Fruit fly (Drosophila melanogaster) whole organism, embryonic: ENCODE measurements around the gene CG15353.

Experiments
- Bdp1 ChIP-seq: fragments of 200-800 bp; sonication (Bioruptor generic); optimal IDR thresholded peaks from 3 replicates; lab custom pipeline; 2016; ENCODE audit warnings: missing biosample characterization, missing genetic modification characterization
- Bgb ChIP-seq: fragments of 200-800 bp; sonication (Bioruptor generic); IDR thresholded peaks from 2 replicates; pipeline ENCODE4 v1.3.6; 2022; ENCODE audit warnings: missing biosample characterization, missing genetic modification characterization; ENCODE audit not compliant: partially characterized antibody
- BtbVII ChIP-seq: fragments of 200-800 bp; sonication (Bioruptor generic); optimal IDR thresholded peaks from 3 replicates; lab custom pipeline; 2017; ENCODE audit warnings: missing biosample characterization, mild to moderate bottlenecking, missing genetic modification characterization
- Bteb2 ChIP-seq: fragments of 200-800 bp; sonication (Bioruptor generic); optimal IDR thresholded peaks from 2 replicates; lab custom pipeline; 2016; ENCODE audit warnings: missing biosample characterization, missing genetic modification characterization
- CG1024 ChIP-seq: fragments of 200-800 bp; sonication (Bioruptor generic); IDR thresholded peaks from 2 replicates; pipeline ENCODE4 v1.3.6; 2022; ENCODE audit warnings: missing biosample characterization, missing genetic modification characterization
- CG10431 ChIP-seq: fragments of 200-800 bp; sonication (Bioruptor generic); optimal IDR thresholded peaks from 3 replicates; lab custom pipeline; 2018; ENCODE audit warnings: missing biosample characterization, mild to moderate bottlenecking, missing genetic modification characterization
- CG10462 ChIP-seq: fragments of 200-800 bp; sonication (Bioruptor generic); optimal IDR thresholded peaks from 2 replicates; lab custom pipeline; 2016; ENCODE audit warnings: missing biosample characterization, missing genetic modification characterization
- CG10979 ChIP-seq: fragments of 200-800 bp; sonication (Bioruptor generic); optimal IDR thresholded peaks from 2 replicates; lab custom pipeline; 2018; ENCODE audit warnings: missing biosample characterization, mild to moderate bottlenecking, missing genetic modification characterization, moderate library complexity
- CG12155 ChIP-seq: fragments of 200-800 bp; sonication (Bioruptor generic); optimal IDR thresholded peaks from 3 replicates; lab custom pipeline; 2016; ENCODE audit warnings: missing biosample characterization, missing genetic modification characterization
- CG12299 ChIP-seq: fragments of 200-800 bp; sonication (Bioruptor generic); optimal IDR thresholded peaks from 2 replicates; lab custom pipeline; 2018; ENCODE audit warnings: missing biosample characterization, mild to moderate bottlenecking, missing genetic modification characterization
- CG13123 ChIP-seq: fragments of 200-800 bp; sonication (Bioruptor generic); optimal IDR thresholded peaks from 2 replicates; lab custom pipeline; 2016; ENCODE audit warnings: missing biosample characterization, missing genetic modification characterization
- CG14860 ChIP-seq: fragments of 200-800 bp; sonication (Bioruptor generic); IDR thresholded peaks from 3 replicates; pipeline ENCODE4 v1.3.6; 2022; ENCODE audit warnings: missing biosample characterization, missing genetic modification characterization; ENCODE audit not compliant: partially characterized antibody
- CG1603 ChIP-seq: fragments of 200-800 bp; sonication (Bioruptor generic); optimal IDR thresholded peaks from 2 replicates; lab custom pipeline; 2019; ENCODE audit warnings: missing biosample characterization, mild to moderate bottlenecking, missing genetic modification characterization, moderate library complexity
- CG17359 ChIP-seq: fragments of 200-800 bp; sonication (Bioruptor generic); optimal IDR thresholded peaks from 3 replicates; lab custom pipeline; 2018; ENCODE audit warnings: missing biosample characterization, mild to moderate bottlenecking, missing genetic modification characterization, moderate library complexity
- CG17829 ChIP-seq: fragments of 200-800 bp; optimal IDR thresholded peaks from 2 replicates; lab custom pipeline; 2019; ENCODE audit warnings: missing biosample characterization, mild to moderate bottlenecking, missing genetic modification characterization, moderate library complexity
- CG30431 ChIP-seq: fragments of 200-800 bp; sonication (Bioruptor generic); optimal IDR thresholded peaks from 2 replicates; lab custom pipeline; 2017; ENCODE audit warnings: missing biosample characterization, missing genetic modification characterization
- CG34224 ChIP-seq: fragments of 200-800 bp; sonication (Bioruptor generic); IDR thresholded peaks from 3 replicates; pipeline ENCODE4 v1.3.6; 2022; ENCODE audit warnings: missing biosample characterization, missing genetic modification characterization; ENCODE audit not compliant: partially characterized antibody
- CG3838 ChIP-seq: fragments of 200-800 bp; sonication (Bioruptor generic); optimal IDR thresholded peaks from 3 replicates; lab custom pipeline; 2016; ENCODE audit warnings: missing biosample characterization, missing genetic modification characterization
- CG42726 ChIP-seq: fragments of 200-800 bp; sonication (Bioruptor generic); IDR thresholded peaks from 2 replicates; pipeline ENCODE4 v1.3.6; 2022; ENCODE audit warnings: missing biosample characterization, missing genetic modification characterization; ENCODE audit not compliant: partially characterized antibody
- CG6791 ChIP-seq: fragments of 200-800 bp; sonication (Bioruptor generic); IDR thresholded peaks from 3 replicates; pipeline ENCODE4 v1.3.6; 2022; ENCODE audit warnings: missing biosample characterization, missing genetic modification characterization; ENCODE audit not compliant: partially characterized antibody
- CG6813 ChIP-seq: fragments of 200-800 bp; sonication (Bioruptor generic); optimal IDR thresholded peaks from 2 replicates; lab custom pipeline; 2017; ENCODE audit warnings: missing biosample characterization, missing genetic modification characterization, mild to moderate bottlenecking, moderate library complexity, missing genetic modification reagents
- CG7963 ChIP-seq: fragments of 200-800 bp; sonication (Bioruptor generic); IDR thresholded peaks from 3 replicates; pipeline ENCODE4 v1.3.6; 2022; ENCODE audit warnings: missing biosample characterization, missing genetic modification characterization; ENCODE audit not compliant: partially characterized antibody
- CG8765 ChIP-seq: fragments of 200-800 bp; sonication (Bioruptor generic); IDR thresholded peaks from 2 replicates; pipeline ENCODE4 v1.3.6; 2022; ENCODE audit warnings: missing biosample characterization, missing genetic modification characterization
- CG8944 ChIP-seq: fragments of 200-800 bp; sonication (Bioruptor generic); optimal IDR thresholded peaks from 3 replicates; lab custom pipeline; 2016; ENCODE audit warnings: missing biosample characterization, missing genetic modification characterization
- CG9932 ChIP-seq: fragments of 200-800 bp; sonication (Bioruptor generic); IDR thresholded peaks from 2 replicates; pipeline ENCODE4 v1.3.6; 2022; ENCODE audit warnings: missing biosample characterization, missing genetic modification characterization
- Gsc ChIP-seq: fragments of 200-800 bp; sonication (Bioruptor generic); IDR thresholded peaks from 2 replicates; pipeline ENCODE4 v1.3.6; 2022; ENCODE audit warnings: missing biosample characterization, missing genetic modification characterization
- H2.0 ChIP-seq: fragments of 200-800 bp; sonication (Bioruptor generic); IDR thresholded peaks from 2 replicates; pipeline ENCODE4 v1.3.6; 2022; ENCODE audit warnings: missing biosample characterization, missing genetic modification characterization
- HHEX ChIP-seq: fragments of 200-800 bp; sonication (Bioruptor generic); optimal IDR thresholded peaks from 3 replicates; lab custom pipeline; 2017; ENCODE audit warnings: missing biosample characterization, mild to moderate bottlenecking, missing genetic modification characterization, missing genetic modification reagents
- HmgZ ChIP-seq: fragments of 200-800 bp; sonication (Bioruptor generic); optimal IDR thresholded peaks from 2 replicates; lab custom pipeline; 2018; ENCODE audit warnings: missing biosample characterization, mild to moderate bottlenecking, missing genetic modification characterization
- Hr39 ChIP-seq: fragments of >200 bp; optimal IDR thresholded peaks from 2 replicates; lab custom pipeline; 2017
- NC2β ChIP-seq: fragments of 200-800 bp; sonication (Bioruptor generic); optimal IDR thresholded peaks from 2 replicates; lab custom pipeline; 2016; ENCODE audit warnings: missing biosample characterization, missing genetic modification characterization
- NFAT ChIP-seq: fragments of 200-800 bp; sonication (Bioruptor generic); IDR thresholded peaks from 2 replicates; pipeline ENCODE4 v1.3.6; 2022; ENCODE audit warnings: missing biosample characterization, missing genetic modification characterization
- Nf-YA ChIP-seq: fragments of 200-800 bp; sonication (Bioruptor generic); IDR thresholded peaks from 2 replicates; pipeline ENCODE4 v1.3.6; 2022; ENCODE audit warnings: missing biosample characterization, missing genetic modification characterization
- Rfx ChIP-seq: fragments of 200-800 bp; sonication (Bioruptor generic); IDR thresholded peaks from 2 replicates; pipeline ENCODE4 v1.3.6; 2022; ENCODE audit warnings: missing biosample characterization, missing genetic modification characterization
- Taf1 ChIP-seq: fragments of 200-800 bp; sonication (Bioruptor generic); IDR thresholded peaks from 2 replicates; pipeline ENCODE4 v1.3.6; 2022; ENCODE audit warnings: missing biosample characterization, missing genetic modification characterization
- ab ChIP-seq: fragments of 200-800 bp; sonication (Bioruptor generic); optimal IDR thresholded peaks from 2 replicates; lab custom pipeline; 2016; ENCODE audit warnings: missing biosample characterization, missing genetic modification characterization
- ara ChIP-seq: fragments of 200-800 bp; sonication (Bioruptor generic); IDR thresholded peaks from 2 replicates; pipeline ENCODE4 v1.3.6; 2022; ENCODE audit warnings: missing biosample characterization, missing genetic modification characterization
- bcd ChIP-seq: fragments of 200-800 bp; sonication (Bioruptor generic); optimal IDR thresholded peaks from 2 replicates; lab custom pipeline; 2017; ENCODE audit warnings: missing biosample characterization, mild to moderate bottlenecking, missing genetic modification characterization
- croc ChIP-seq: fragments of 200-800 bp; sonication (Bioruptor generic); conservative IDR thresholded peaks from 3 replicates; pipeline ENCODE4 v1.3.6; 2022; ENCODE audit warnings: missing biosample characterization, missing genetic modification characterization
- dan ChIP-seq: fragments of 200-800 bp; sonication (Bioruptor generic); IDR thresholded peaks from 2 replicates; pipeline ENCODE4 v1.3.6; 2022; ENCODE audit warnings: missing biosample characterization, missing genetic modification characterization
- emc ChIP-seq: fragments of 200-800 bp; sonication (Bioruptor generic); optimal IDR thresholded peaks from 2 replicates; lab custom pipeline; 2016; ENCODE audit warnings: missing biosample characterization, missing genetic modification characterization
- ewg ChIP-seq: fragments of 200-800 bp; sonication (Bioruptor generic); optimal IDR thresholded peaks from 3 replicates; lab custom pipeline; 2017; ENCODE audit warnings: mild to moderate bottlenecking, missing biosample characterization, missing genetic modification reagents, missing genetic modification characterization
- h ChIP-seq: fragments of >200 bp; optimal IDR thresholded peaks from 2 replicates; lab custom pipeline; 2017
- hb ChIP-seq: fragments of 200-800 bp; sonication (Bioruptor generic); IDR thresholded peaks from 3 replicates; pipeline ENCODE4 v1.3.6; 2022; ENCODE audit warnings: missing biosample characterization, missing genetic modification characterization; ENCODE audit not compliant: partially characterized antibody
- her ChIP-seq: fragments of 200-800 bp; sonication (Bioruptor generic); optimal IDR thresholded peaks from 2 replicates; lab custom pipeline; 2016; ENCODE audit warnings: missing biosample characterization, missing genetic modification characterization
- ken ChIP-seq: fragments of 200-800 bp; sonication (Bioruptor generic); IDR thresholded peaks from 3 replicates; pipeline ENCODE4 v1.3.6; 2022; ENCODE audit warnings: missing biosample characterization, missing genetic modification characterization
- nmo ChIP-seq: fragments of 200-800 bp; sonication (Bioruptor generic); optimal IDR thresholded peaks from 2 replicates; lab custom pipeline; 2018; ENCODE audit warnings: missing biosample characterization, mild to moderate bottlenecking, missing genetic modification characterization, moderate library complexity
- twi ChIP-seq: fragments of 200-800 bp; optimal IDR thresholded peaks from 2 replicates; lab custom pipeline; 2019; ENCODE audit warnings: missing biosample characterization, mild to moderate bottlenecking, missing genetic modification characterization, moderate library complexity
- vnd ChIP-seq: fragments of 200-800 bp; sonication (Bioruptor generic); IDR thresholded peaks from 3 replicates; pipeline ENCODE4 v1.3.6; 2022; ENCODE audit warnings: missing biosample characterization, missing genetic modification characterization; ENCODE audit not compliant: partially characterized antibody
- wdn ChIP-seq: fragments of 200-800 bp; sonication (Bioruptor generic); IDR thresholded peaks from 2 replicates; pipeline ENCODE4 v1.3.6; 2022; ENCODE audit warnings: missing biosample characterization, missing genetic modification characterization

The CG15353 gene

DNA sequence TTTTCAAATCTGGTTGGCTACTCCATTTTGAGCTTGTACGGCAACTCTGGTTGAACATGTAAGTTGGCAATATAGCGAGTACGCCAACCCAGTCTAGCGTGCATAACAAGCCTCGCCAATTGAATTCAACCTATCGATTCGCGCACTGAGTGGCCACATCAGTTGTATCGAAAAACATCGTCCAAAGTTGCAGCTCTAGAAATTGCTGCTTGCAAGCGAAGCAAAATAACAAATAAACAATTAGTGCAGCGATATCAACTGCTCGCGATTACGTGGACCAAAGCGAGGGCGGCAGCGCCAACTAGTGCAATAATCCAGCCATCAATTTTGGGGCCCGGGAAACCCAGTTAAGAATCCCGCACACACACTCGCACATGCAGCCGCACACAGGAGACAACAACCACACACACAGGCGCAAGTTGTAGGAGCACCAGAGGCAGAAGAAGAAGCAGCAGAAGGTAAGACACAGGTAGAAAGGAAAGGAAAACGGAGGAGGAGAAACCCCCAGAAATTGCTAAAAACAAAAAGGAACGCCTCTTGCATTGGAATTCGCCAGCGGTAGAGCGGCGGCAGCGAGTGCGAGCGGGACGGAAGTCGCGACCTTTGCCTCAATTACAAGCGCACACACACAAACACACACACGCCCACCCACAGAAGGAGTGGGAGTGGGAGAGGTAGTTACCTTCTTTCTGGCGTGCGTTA, 30.7 kb upstream of the CG15353 start (continued):
- TF ChIP-seq emc (GFP tag; lab: Kevin White, UChicago) (no peak), Bgb (GFP tag; lab: Robert Waterston, UW) (peak; percentile 96), BtbVII (GFP tag; lab: Kevin White, UChicago) (no peak), wdn (GFP tag; lab: Robert Waterston, UW) (no peak), ewg (GFP tag; lab: Kevin White, UChicago) (no peak), h (lab: Kevin White, UChicago) (no peak), Bteb2 (no peak), CG30431 (GFP tag; lab: Kevin White, UChicago) (no peak), CG1024 (GFP tag; lab: Robert Waterston, UW) (no peak), HHEX (no peak), CG10979 (tag; lab: Kevin White, UChicago) (no peak), NFAT (peak; percentile 12; the same call in 1 of the 2 replicates), Nf-YA (GFP tag; lab: Robert Waterston, UW) (no peak), dan (no peak), nmo (peak; percentile 84), CG8765 (GFP tag; lab: Robert Waterston, UW) (no peak), CG8944 (GFP tag; lab: Kevin White, UChicago) (peak; percentile 14), Bdp1 (GFP tag; lab: Kevin White, UChicago) (peak; percentile 55), hb (peak; percentile 92), Hr39 (lab: Kevin White, UChicago) (no peak), ab (no peak), ken (GFP tag; lab: Robert Waterston, UW) (0 out of 3 replicates have a peak, but pooled peaks have one; percentile 42), CG7963 (peak; percentile 84), Taf1 (GFP tag; lab: Robert Waterston, UW) (no peak), CG12299 (tag; lab: Kevin White, UChicago) (no peak), H2.0 (no peak), CG6813 (GFP tag; lab: Kevin White, UChicago) (no peak), CG10431 (GFP tag; lab: Kevin White, UChicago) (no peak), CG12155 (peak; percentile 46), CG17829 (tag; lab: Kevin White, UChicago) (peak; percentile 56), CG42726 (GFP tag; lab: Robert Waterston, UW) (peak; percentile 97), CG13123 (GFP tag; lab: Kevin White, UChicago) (peak; percentile 39), CG17359 (tag; lab: Kevin White, UChicago) (no peak), twi (tag; lab: Kevin White, UChicago) (no peak), CG3838 (GFP tag; lab: Kevin White, UChicago) (no peak), CG9932 (GFP tag; lab: Robert Waterston, UW) (peak; percentile 61), ara (no peak), CG34224 (GFP tag; lab: Robert Waterston, UW) (peak; percentile 87), Gsc (GFP tag; lab: Robert Waterston, UW) (no peak), CG1603 (tag; lab: Kevin White, UChicago) (peak; percentile 95), CG14860 (GFP tag; lab: Robert Waterston, UW) (peak; percentile 79), HmgZ (peak; percentile 82), NC2β (GFP tag; lab: Kevin White, UChicago) (peak; percentile 19), bcd (GFP tag; lab: Kevin White, UChicago) (peak; percentile 37), CG10462 (GFP tag; lab: Kevin White, UChicago) (no peak), vnd (GFP tag; lab: Robert Waterston, UW) (peak; percentile 89), CG6791 (GFP tag; lab: Robert Waterston, UW) (peak; percentile 91), Rfx (peak; percentile 62), her (GFP tag; lab: Kevin White, UChicago) (peak; percentile 29), croc (GFP tag; lab: Robert Waterston, UW) (no peak)
